Fruit fly (Drosophila melanogaster) whole organism, wandering third instar larva: ENCODE results near the gene Atg13.

Experiments used
- br ChIP-seq: fragments of 200-800 bp; sonication (Bioruptor generic); optimal IDR thresholded peaks from 2 replicates; lab custom pipeline; 2016; ENCODE audit warnings: missing biosample characterization, missing genetic modification characterization
- foxo ChIP-seq, 2 experiments: fragments of 200-800 bp; sonication (Bioruptor generic); optimal IDR thresholded peaks; 2 replicates in 1 of 2; 3 replicates in 1 of 2; lab custom pipeline; 2016 to 2017; ENCODE audit warnings: missing biosample characterization in 2 of 2, missing genetic modification characterization in 2 of 2
- fru ChIP-seq: fragments of 200-800 bp; sonication (Bioruptor generic); optimal IDR thresholded peaks from 3 replicates; lab custom pipeline; 2016; ENCODE audit warnings: missing biosample characterization, mild to moderate bottlenecking, missing genetic modification characterization
- jim ChIP-seq: fragments of 175-275, 200-325 bp; sonication (Bioruptor generic); optimal IDR thresholded peaks from 2 replicates; lab custom pipeline; 2016; ENCODE audit warnings: missing biosample characterization, mild to moderate bottlenecking, missing genetic modification characterization

DNA sequence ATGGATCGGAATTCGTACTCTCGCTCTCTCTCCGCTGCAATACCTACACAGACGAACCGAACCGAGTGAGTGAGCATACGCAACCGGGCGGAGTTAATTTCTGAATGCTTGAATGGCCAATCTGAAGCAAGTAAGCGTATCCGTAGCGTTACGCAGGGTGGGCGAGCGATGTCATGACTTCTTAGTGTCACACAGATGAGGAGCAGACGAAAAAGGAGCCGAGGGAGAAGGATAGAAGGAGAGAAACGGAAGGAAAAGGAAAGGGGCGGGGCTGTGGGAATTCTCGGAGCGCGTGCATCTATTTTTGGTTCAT lies 15.2 kb upstream of the Atg13 start:
- TF ChIP-seq jim (GFP tag; lab: Kevin White, UChicago) (no peak), fru (GFP tag; lab: Kevin White, UChicago) (no peak), foxo (GFP tag; optimal IDR thresholded peaks at IDR 0.05; lab: Kevin White, UChicago) (no peak), br (GFP tag; lab: Kevin White, UChicago) (no peak)
